Worm (Caenorhabditis elegans): ENCODE measurements around the gene repo-1.

repo-1 gene

DNA sequence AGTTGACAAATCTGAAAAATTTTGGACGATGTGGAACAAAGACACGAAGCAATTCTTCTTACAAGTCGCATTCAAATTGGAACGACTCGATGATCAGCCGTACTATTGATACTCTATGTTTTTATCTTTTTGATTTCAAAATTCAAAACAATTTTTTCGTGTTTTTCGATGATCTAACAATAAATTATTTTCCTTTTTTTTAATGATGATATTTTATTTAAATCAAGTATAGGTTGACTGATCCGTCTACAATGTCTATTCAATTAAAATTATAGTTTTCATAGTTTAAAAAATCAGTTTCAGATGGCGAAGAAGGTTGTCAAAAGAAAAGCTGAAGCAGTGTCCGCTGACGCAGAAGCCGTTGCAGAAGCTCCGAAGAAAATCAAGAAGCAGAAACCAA lies 842 bp downstream of the repo-1 start, which contains the start of gene rbm-34 (continued):
- TF ChIP-seq nhr-179 (tag; optimal IDR thresholded peaks at IDR 0.05) (no peak), K12H6.12 (tag; optimal IDR thresholded peaks at IDR 0.05) (no peak), bed-2 (GFP tag; IDR thresholded peaks at IDR 0.05) (no peak), ZK185.1 (tag; optimal IDR thresholded peaks at IDR 0.05; ENCODE audit: poor library complexity, severe bottlenecking) (no peak)

DNA sequence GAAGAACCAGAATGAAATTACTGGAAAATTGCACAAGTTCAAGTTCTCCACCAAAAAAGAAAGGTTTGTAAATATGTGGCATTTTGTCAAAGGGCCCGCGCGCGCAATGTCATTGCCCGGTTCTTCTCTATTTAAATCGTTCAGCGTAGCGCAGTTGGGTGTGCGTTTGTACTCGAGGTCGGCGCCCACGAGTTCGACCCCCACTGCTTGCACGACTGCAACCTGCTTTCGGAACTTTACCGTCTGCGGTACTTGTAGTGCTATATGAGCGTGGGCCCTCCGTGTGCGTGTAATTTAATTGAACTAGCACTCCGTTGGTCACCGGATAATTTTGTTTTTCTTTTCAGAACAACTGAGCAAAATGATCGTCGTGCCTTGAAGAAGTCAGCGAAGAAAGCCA lies 2.2 kb downstream of the repo-1 start:
- TF ChIP-seq repo-1 (tag; optimal IDR thresholded peaks at IDR 0.05) = no peak
- TF ChIP-seq sdz-38 (tag; optimal IDR thresholded peaks at IDR 0.05) = no peak
- TF ChIP-seq bed-1 (GFP tag; IDR thresholded peaks at IDR 0.05) = no peak
- TF ChIP-seq nfya-1 (tag; optimal IDR thresholded peaks at IDR 0.05; ENCODE audit: borderline replicate concordance, insufficient read depth) = no peak
- TF ChIP-seq ccch-3 (GFP tag; optimal IDR thresholded peaks at IDR 0.05) = no peak
- no peak for TF ChIP-seq snpc-1.1 (tag; optimal IDR thresholded peaks at IDR 0.05; ENCODE audit: insufficient read depth)
- TF ChIP-seq pha-4 (tag; optimal IDR thresholded peaks at IDR 0.05) = no peak
- peak; percentile 29 for TF ChIP-seq F22D6.2 (tag; optimal IDR thresholded peaks at IDR 0.05)
- TF ChIP-seq zim-3 (tag; optimal IDR thresholded peaks at IDR 0.05) = peak; percentile 61
- no peak for TF ChIP-seq F37B4.10 (GFP tag; IDR thresholded peaks at IDR 0.05)
- TF ChIP-seq Y67H2A.10 (GFP tag; conservative IDR thresholded peaks at IDR 0.05) = 0 out of 2 replicates have a peak, but pooled peaks have one; percentile 33
- peak; percentile 61 for TF ChIP-seq lir-1 (GFP tag; conservative IDR thresholded peaks at IDR 0.05)
- TF ChIP-seq dpff-1 (tag; optimal IDR thresholded peaks at IDR 0.05) = peak; percentile 26
- TF ChIP-seq B0261.1 (tag; optimal IDR thresholded peaks at IDR 0.05) = peak; percentile 91
- no peak for TF ChIP-seq nfya-2 (GFP tag; IDR thresholded peaks at IDR 0.05)
- peak; percentile 86 for TF ChIP-seq rcor-1 (GFP tag; IDR thresholded peaks at IDR 0.05)
- no peak for TF ChIP-seq ztf-3 (GFP tag; optimal IDR thresholded peaks at IDR 0.05)
- peak; percentile 88 for TF ChIP-seq ztf-25 (GFP tag; IDR thresholded peaks at IDR 0.05)
- peak; percentile 32 for TF ChIP-seq hlh-12 (tag; optimal IDR thresholded peaks at IDR 0.05)
- 0 out of 2 replicates have a peak, but pooled peaks have one; percentile 56 for TF ChIP-seq B0019.2 (GFP tag; conservative IDR thresholded peaks at IDR 0.05)
- TF ChIP-seq ztf-18 (tag; optimal IDR thresholded peaks at IDR 0.05) = peak; percentile 79
- peak; percentile 51; the same call in 1 of the 2 replicates for TF ChIP-seq hsf-1 (GFP tag; IDR thresholded peaks at IDR 0.05)
- peak; percentile 91 for TF ChIP-seq chd-7 (tag; optimal IDR thresholded peaks at IDR 0.05)
- peak; percentile 63 for TF ChIP-seq lsy-27 (tag; optimal IDR thresholded peaks at IDR 0.05; ENCODE audit: borderline replicate concordance, insufficient read depth)
- peak; percentile 49; the same call in 1 of the 2 replicates for TF ChIP-seq C06A6.2 (GFP tag; conservative IDR thresholded peaks at IDR 0.05)
- TF ChIP-seq ceh-58 (GFP tag; IDR thresholded peaks at IDR 0.05) = no peak
- peak; percentile 85 for TF ChIP-seq egl-18 (GFP tag; IDR thresholded peaks at IDR 0.05)
- TF ChIP-seq let-607 (tag; optimal IDR thresholded peaks at IDR 0.05) = peak; percentile 63 to 65
- peak; percentile 87 for TF ChIP-seq F52B5.7 (tag; optimal IDR thresholded peaks at IDR 0.05)
- TF ChIP-seq aptf-3 (GFP tag; IDR thresholded peaks at IDR 0.05) = peak; percentile 91
- peak; percentile 59; the same call in 1 of the 2 replicates for TF ChIP-seq egrh-3 (GFP tag; IDR thresholded peaks at IDR 0.05)
- TF ChIP-seq dox-1 (GFP tag; IDR thresholded peaks at IDR 0.05) = peak; percentile 91
- peak; percentile 85 for TF ChIP-seq D2030.7 (GFP tag; IDR thresholded peaks at IDR 0.05)
- peak; percentile 91 for TF ChIP-seq F49E8.2 (tag; optimal IDR thresholded peaks at IDR 0.05; ENCODE audit: insufficient read depth)
- TF ChIP-seq Y53G8AR.9 (GFP tag; conservative IDR thresholded peaks at IDR 0.05) = peak; percentile 68; the same call in 1 of the 2 replicates
- 0 out of 2 replicates have a peak, but pooled peaks have one; percentile 54 for TF ChIP-seq madf-3 (GFP tag; IDR thresholded peaks at IDR 0.05)
- TF ChIP-seq hmg-1.2 (GFP tag; IDR thresholded peaks at IDR 0.05) = peak; percentile 67
- TF ChIP-seq lag-1 (GFP tag; IDR thresholded peaks at IDR 0.05) = no peak
- TF ChIP-seq mes-4 (tag; optimal IDR thresholded peaks at IDR 0.05) = peak; percentile 78
- TF ChIP-seq snpc-3.4 (tag; optimal IDR thresholded peaks at IDR 0.05) = peak; percentile 67
- TF ChIP-seq Y95B8A.8 (GFP tag; IDR thresholded peaks at IDR 0.05) = peak; percentile 76; the same call in 1 of the 2 replicates
- TF ChIP-seq dpl-1 (GFP tag; optimal IDR thresholded peaks at IDR 0.05) = peak; percentile 24
